Worm (Caenorhabditis elegans): Measurements from ENCODE around the gene rcat-1.
A peak's percentile ranks its signal among the peaks of the same experiment; 100 is the strongest.

rcat-1 gene

ce11 chrIV:300307-300706, 45.1 kb upstream of the rcat-1 start:
- TF ChIP-seq pha-4 (tag; optimal IDR thresholded peaks at IDR 0.05), result no peak
- TF ChIP-seq Y53F4B.3 (GFP tag; IDR thresholded peaks at IDR 0.05), result no peak
- no peak for TF ChIP-seq snpc-1.3 (tag; optimal IDR thresholded peaks at IDR 0.05; ENCODE audit: insufficient read depth)

- TF ChIP-seq ceh-79 (tag; optimal IDR thresholded peaks at IDR 0.05) (no peak), Y56A3A.18 (GFP tag; IDR thresholded peaks at IDR 0.05) (no peak), let-607 (tag; optimal IDR thresholded peaks at IDR 0.05) (no peak), B0336.3 (GFP tag; IDR thresholded peaks at IDR 0.05) (no peak), die-1 (tag; optimal IDR thresholded peaks at IDR 0.05) (no peak), ceh-100 (GFP tag; IDR thresholded peaks at IDR 0.05) (no peak), unc-62 (GFP tag; optimal IDR thresholded peaks at IDR 0.05) (no peak), ztf-26 (tag; optimal IDR thresholded peaks at IDR 0.05) (no peak), attf-5 (GFP tag; optimal IDR thresholded peaks at IDR 0.05) (no peak), F10E7.11 (tag; optimal IDR thresholded peaks at IDR 0.05) (no peak), egl-44 (GFP tag; IDR thresholded peaks at IDR 0.05) (no peak), lir-1 (GFP tag; conservative IDR thresholded peaks at IDR 0.05) (no peak)
Measured at ce11 chrIV:299190-299589, 44.0 kb upstream of the rcat-1 start.

- no peak for TF ChIP-seq hlh-26 (GFP tag; conservative IDR thresholded peaks at IDR 0.05)
- TF ChIP-seq unc-130 (GFP tag; optimal IDR thresholded peaks at IDR 0.05), result no peak
- no peak for TF ChIP-seq C17E4.6 (GFP tag; IDR thresholded peaks at IDR 0.05)
- no peak for TF ChIP-seq nhr-27 (tag; optimal IDR thresholded peaks at IDR 0.05)
- no peak for TF ChIP-seq mcd-1 (GFP tag; IDR thresholded peaks at IDR 0.05)
- no peak for TF ChIP-seq die-1 (tag; optimal IDR thresholded peaks at IDR 0.05)
- no peak for TF ChIP-seq snpc-1.3 (tag; optimal IDR thresholded peaks at IDR 0.05; ENCODE audit: insufficient read depth)
- no peak for TF ChIP-seq chd-7 (tag; optimal IDR thresholded peaks at IDR 0.05)
- TF ChIP-seq him-1 (tag; optimal IDR thresholded peaks at IDR 0.05), result no peak
- TF ChIP-seq ceh-100 (GFP tag; IDR thresholded peaks at IDR 0.05), result no peak
- no peak for TF ChIP-seq F37B4.10 (GFP tag; IDR thresholded peaks at IDR 0.05)
- TF ChIP-seq nhr-90 (tag; optimal IDR thresholded peaks at IDR 0.05), result no peak
- no peak for TF ChIP-seq sea-2 (GFP tag; IDR thresholded peaks at IDR 0.05)
- TF ChIP-seq atf-7 (tag; optimal IDR thresholded peaks at IDR 0.05), result no peak
- TF ChIP-seq Y79H2A.3 (GFP tag; conservative IDR thresholded peaks at IDR 0.05), result no peak
- TF ChIP-seq attf-5 (GFP tag; optimal IDR thresholded peaks at IDR 0.05), result no peak
- no peak for TF ChIP-seq Y53F4B.3 (GFP tag; IDR thresholded peaks at IDR 0.05)
Measured at ce11 chrIV:298204-298603, 43.0 kb upstream of the rcat-1 start, which contains the start of gene pnp-1. pnp-1 (minus strand) TSS chrIV:298304.

- TF ChIP-seq mes-4 (tag; optimal IDR thresholded peaks at IDR 0.05), result no peak
- TF ChIP-seq let-607 (tag; optimal IDR thresholded peaks at IDR 0.05), result peak in 1 of 2 experiments; percentile 35
- TF ChIP-seq unc-62 (GFP tag; optimal IDR thresholded peaks at IDR 0.05), result peak; percentile 18
- TF ChIP-seq B0336.3 (GFP tag; IDR thresholded peaks at IDR 0.05), result 0 out of 2 replicates have a peak, but pooled peaks have one; percentile 21
- TF ChIP-seq bed-2 (GFP tag; IDR thresholded peaks at IDR 0.05), result no peak
- no peak for TF ChIP-seq ekl-4 (GFP tag; IDR thresholded peaks at IDR 0.05)
- TF ChIP-seq fkh-3 (tag; optimal IDR thresholded peaks at IDR 0.05), result no peak
- no peak for TF ChIP-seq athp-1 (tag; optimal IDR thresholded peaks at IDR 0.05)
- TF ChIP-seq attf-5 (GFP tag; optimal IDR thresholded peaks at IDR 0.05), result no peak
- peak; percentile 2 for TF ChIP-seq lin-40 (tag; optimal IDR thresholded peaks at IDR 0.05)
- TF ChIP-seq nhr-90 (tag; optimal IDR thresholded peaks at IDR 0.05), result no peak
- no peak for TF ChIP-seq mcd-1 (GFP tag; IDR thresholded peaks at IDR 0.05)
- no peak for TF ChIP-seq attf-3 (GFP tag; conservative IDR thresholded peaks at IDR 0.05)
- TF ChIP-seq nhr-80 (tag; optimal IDR thresholded peaks at IDR 0.05), result peak; percentile 81
- peak; percentile 70 for TF ChIP-seq atf-7 (tag; optimal IDR thresholded peaks at IDR 0.05)
- TF ChIP-seq cebp-1 (GFP tag; IDR thresholded peaks at IDR 0.05), result no peak
- TF ChIP-seq cebp-1 (tag; optimal IDR thresholded peaks at IDR 0.05), result peak; percentile 37
- peak; percentile 41 for TF ChIP-seq ztf-22 (GFP tag; optimal IDR thresholded peaks at IDR 0.05)
- TF ChIP-seq ztf-28 (GFP tag; IDR thresholded peaks at IDR 0.05), result no peak
- peak; percentile 27 for TF ChIP-seq chd-7 (tag; optimal IDR thresholded peaks at IDR 0.05)
- TF ChIP-seq hmg-20 (GFP tag; IDR thresholded peaks at IDR 0.05), result no peak
- TF ChIP-seq madf-6 (GFP tag; IDR thresholded peaks at IDR 0.05), result no peak
- no peak for TF ChIP-seq Y53G8AR.9 (GFP tag; conservative IDR thresholded peaks at IDR 0.05)
Measured at ce11 chrIV:296849-297248, 41.6 kb upstream of the rcat-1 start.
